Worm (Caenorhabditis elegans) whole organism, L4/young adult: ENCODE measurements around the gene M03F4.6.
A peak's percentile ranks its signal among the peaks of the same experiment; 100 is the strongest.

Source experiments
- W03F9.2 ChIP-seq: fragments of 150-350 bp; optimal IDR thresholded peaks from 2 replicates; lab custom pipeline; 2014; ENCODE audit warnings: missing biosample characterization, missing genetic modification characterization
- dao-5 ChIP-seq: sonication (generic microtip); optimal IDR thresholded peaks from 2 replicates; lab custom pipeline; 2016; ENCODE audit warnings: missing genotype, missing genetic modification characterization, moderate library complexity, missing compliant biosample characterization
- him-1 ChIP-seq: sonication (generic microtip); optimal IDR thresholded peaks from 2 replicates; lab custom pipeline; 2016; ENCODE audit warnings: missing genotype, missing genetic modification reagents, missing genetic modification characterization, missing compliant biosample characterization

Gene M03F4.6

DNA sequence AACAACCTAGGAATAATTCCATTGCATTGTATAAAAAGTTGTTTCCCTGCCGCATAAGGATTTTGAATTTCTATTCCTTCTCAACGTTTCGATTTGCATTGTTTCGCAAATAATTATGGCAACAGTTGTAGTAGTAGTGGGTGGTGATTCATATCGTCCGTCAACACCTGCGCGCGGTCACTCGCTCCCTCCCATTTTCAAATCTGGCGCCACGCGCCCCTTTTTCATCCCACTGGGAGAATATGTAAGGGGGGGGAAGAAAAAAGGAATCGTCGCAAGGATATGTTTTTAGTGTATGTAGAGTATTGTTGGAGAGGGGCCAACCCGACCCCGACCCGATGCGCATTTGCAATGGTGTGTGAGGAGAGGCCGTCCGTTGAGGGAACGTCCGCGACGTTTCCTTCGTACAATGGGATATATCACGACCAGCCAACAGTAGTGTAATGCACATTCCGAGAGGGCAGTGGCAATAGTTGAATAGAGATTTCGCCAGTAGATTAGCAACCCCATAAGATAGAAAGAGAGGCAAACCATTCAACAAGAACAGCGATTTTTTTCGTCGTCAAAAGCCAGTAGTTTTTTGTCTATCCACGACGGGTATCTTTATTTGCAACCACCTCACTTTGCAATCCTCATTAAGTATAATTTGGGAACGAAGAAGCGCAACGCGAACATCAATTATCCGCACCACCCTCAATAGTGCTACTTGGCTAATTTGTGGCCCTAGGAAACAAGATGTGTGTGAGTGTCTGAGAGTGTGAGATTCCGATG lies 8.0 kb downstream of the M03F4.6 start:
- TF ChIP-seq W03F9.2 (tag; lab: Kevin White, UChicago) (no peak), dao-5 (no peak), him-1 (tag; lab: Kevin White, UChicago) (no peak)

DNA sequence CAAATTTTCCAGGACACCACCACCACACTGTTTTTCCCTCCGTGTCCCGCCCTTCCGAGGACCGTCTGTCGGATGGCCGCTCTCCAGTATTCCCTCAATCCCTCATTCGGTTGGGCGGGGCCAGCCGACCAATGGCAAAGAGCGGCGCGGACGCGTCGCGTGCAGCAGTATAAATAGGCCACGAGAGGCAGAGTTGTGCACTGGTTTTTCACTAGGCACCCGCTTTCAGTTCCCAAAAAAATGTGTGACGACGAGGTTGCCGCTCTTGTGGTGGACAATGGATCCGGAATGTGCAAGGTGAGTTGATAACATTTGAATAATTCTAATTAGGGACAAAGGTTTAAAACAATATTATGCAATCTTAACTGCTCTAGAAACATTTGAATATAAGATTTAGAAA lies 8.7 kb downstream of the M03F4.6 start, which contains the start of gene act-4:
Gene act-4, plus strand, starts transcription at position 200 of the 400 bp plus-strand sequence.
- TF ChIP-seq him-1 (tag; lab: Kevin White, UChicago): peak; percentile 4
- no peak for TF ChIP-seq W03F9.2 (tag; lab: Kevin White, UChicago)

ce11 chrX:4959440-4959839 lies 9.7 kb downstream of the M03F4.6 start:
- no peak for TF ChIP-seq W03F9.2 (tag; lab: Kevin White, UChicago)
- no peak for TF ChIP-seq dao-5
- TF ChIP-seq him-1 (tag; lab: Kevin White, UChicago): no peak

DNA sequence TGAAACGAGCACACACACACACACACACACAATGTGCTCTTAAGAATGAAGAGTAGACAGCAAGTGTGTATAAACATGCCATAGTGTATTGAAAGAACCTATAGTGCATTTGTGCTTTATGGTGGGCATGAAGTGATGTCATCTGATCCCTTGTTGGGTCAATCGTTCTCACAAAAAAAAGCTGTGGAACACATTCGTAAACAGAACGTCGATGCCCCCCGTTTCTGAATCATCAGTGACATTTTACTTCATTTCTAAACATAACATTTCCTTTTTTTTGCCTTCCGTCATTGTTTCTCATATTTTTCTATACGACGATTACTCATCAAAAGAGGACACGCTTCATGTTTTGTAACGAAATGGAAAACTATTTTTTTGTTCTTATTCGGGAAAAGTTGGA lies 10.1 kb downstream of the M03F4.6 start:
- no peak for TF ChIP-seq W03F9.2 (tag; lab: Kevin White, UChicago)
- TF ChIP-seq dao-5: no peak
- TF ChIP-seq him-1 (tag; lab: Kevin White, UChicago): no peak

DNA sequence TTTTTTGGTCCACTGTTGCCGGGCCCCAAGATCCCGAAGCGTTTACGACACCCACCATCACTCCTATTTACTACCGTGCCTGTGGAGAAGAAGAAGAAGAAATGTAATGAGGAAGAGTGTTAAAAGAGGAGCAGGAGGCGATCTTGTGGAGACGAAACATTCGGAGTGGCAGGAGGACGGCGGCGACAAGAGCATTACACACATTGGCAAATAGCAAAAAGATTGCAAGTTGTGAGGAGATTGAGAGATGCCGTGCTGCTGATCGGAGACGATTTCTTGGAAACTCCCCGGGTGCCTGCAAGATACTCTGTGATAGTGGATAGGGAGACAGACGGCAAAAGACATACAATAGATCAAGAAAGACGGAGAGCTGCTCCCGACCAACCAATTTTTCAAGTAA lies 11.9 kb downstream of the M03F4.6 start, which contains the start of gene M03F4.4:
Gene M03F4.4, minus strand, starts transcription at position 160 of the 400 bp plus-strand sequence.
- no peak for TF ChIP-seq W03F9.2 (tag; lab: Kevin White, UChicago)
- no peak for TF ChIP-seq dao-5

- TF ChIP-seq dao-5 (no peak), him-1 (tag; lab: Kevin White, UChicago) (no peak), W03F9.2 (tag; lab: Kevin White, UChicago) (no peak)
Measured at ce11 chrX:4947749-4948148, 21.4 kb downstream of the M03F4.6 start, which contains the start of gene tyra-3. tyra-3 (plus strand) TSS chrX:4948049.

ce11 chrX:4938990-4939389 lies 30.1 kb downstream of the M03F4.6 start:
- TF ChIP-seq dao-5 (no peak), W03F9.2 (tag; lab: Kevin White, UChicago) (no peak), him-1 (tag; lab: Kevin White, UChicago) (no peak)

DNA sequence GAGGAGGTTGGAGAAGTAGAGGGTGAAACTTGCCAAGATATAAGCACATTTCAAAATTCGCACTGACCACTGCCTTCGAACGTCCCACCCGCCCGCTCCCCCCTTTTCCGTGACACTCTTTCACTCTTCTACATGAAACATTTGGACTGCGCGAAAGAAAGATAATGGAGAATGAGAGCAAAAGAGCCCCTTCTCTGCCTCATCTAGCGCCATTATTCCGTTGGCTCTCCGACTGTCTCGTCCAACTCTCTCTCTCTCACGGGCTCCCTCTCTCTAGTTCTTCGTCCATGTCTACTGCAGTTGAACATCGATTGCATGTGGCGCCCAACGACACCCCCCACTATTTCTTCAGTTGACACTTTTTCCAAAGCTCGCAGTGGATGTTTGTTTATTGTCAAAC lies 36.2 kb downstream of the M03F4.6 start:
- no peak for TF ChIP-seq dao-5
- no peak for TF ChIP-seq W03F9.2 (tag; lab: Kevin White, UChicago)
- TF ChIP-seq him-1 (tag; lab: Kevin White, UChicago): no peak

DNA sequence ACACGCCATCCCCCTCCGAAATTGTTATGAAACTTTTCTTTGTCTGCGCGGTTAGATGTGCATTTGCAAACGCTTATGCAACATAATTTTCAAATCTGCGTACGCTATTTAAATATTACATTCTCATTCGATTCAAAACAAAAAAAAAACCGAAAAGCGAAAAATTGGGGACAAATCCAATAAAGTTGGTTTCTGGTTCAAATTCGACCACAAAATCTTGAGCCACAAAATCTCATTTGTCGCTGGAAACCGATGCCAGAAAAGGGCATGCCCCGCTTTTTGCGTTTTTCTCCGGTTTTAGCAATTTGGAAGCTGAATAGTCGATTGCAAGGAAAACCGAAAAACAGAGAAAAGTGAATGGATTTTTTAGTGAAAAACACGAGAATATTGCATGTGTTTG lies 37.1 kb downstream of the M03F4.6 start:
- TF ChIP-seq W03F9.2 (tag; lab: Kevin White, UChicago) (no peak), him-1 (tag; lab: Kevin White, UChicago) (no peak), dao-5 (no peak)

DNA sequence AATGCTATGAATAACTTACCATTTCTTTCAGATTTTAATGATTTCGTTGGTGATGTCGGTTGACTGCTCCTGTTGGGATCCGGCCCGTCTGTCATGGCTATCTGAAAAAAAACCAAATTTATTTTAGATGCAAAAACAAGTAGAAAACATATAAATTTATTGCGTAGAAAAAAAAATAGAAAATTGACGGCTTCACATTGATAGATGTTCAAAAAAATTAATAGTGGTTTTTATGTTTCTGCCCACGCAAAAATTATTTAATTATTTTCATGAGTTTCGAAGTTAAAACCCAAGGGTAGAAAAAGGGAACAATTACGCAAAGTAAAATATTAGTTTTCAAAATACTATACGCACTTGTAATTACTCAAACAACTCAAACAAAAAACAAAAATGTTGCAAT lies 39.5 kb downstream of the M03F4.6 start, which contains the start of gene mct-4:
Gene mct-4, minus strand, starts transcription at position 101 of the 400 bp plus-strand sequence.
- TF ChIP-seq W03F9.2 (tag; lab: Kevin White, UChicago) (no peak), dao-5 (no peak), him-1 (tag; lab: Kevin White, UChicago) (no peak)

- no peak for TF ChIP-seq W03F9.2 (tag; lab: Kevin White, UChicago)
- TF ChIP-seq dao-5: no peak
- TF ChIP-seq him-1 (tag; lab: Kevin White, UChicago): no peak
Measured at ce11 chrX:4928118-4928517, 41.0 kb downstream of the M03F4.6 start.

- TF ChIP-seq W03F9.2 (tag; lab: Kevin White, UChicago) (no peak), him-1 (tag; lab: Kevin White, UChicago) (no peak), dao-5 (no peak)
Measured at ce11 chrX:4920942-4921540, 48.1 kb downstream of the M03F4.6 start, which contains the start of gene K05B2.4. K05B2.4 (minus strand) TSS chrX:4920992.

ce11 chrX:4915879-4916278 lies 53.2 kb downstream of the M03F4.6 start, which contains the start of gene ifa-4:
ifa-4 (minus strand) TSS chrX:4915979.
- TF ChIP-seq W03F9.2 (tag; lab: Kevin White, UChicago) (no peak), dao-5 (no peak), him-1 (tag; lab: Kevin White, UChicago) (no peak)

ce11 chrX:4914464-4914863 lies 54.7 kb downstream of the M03F4.6 start:
- TF ChIP-seq him-1 (tag; lab: Kevin White, UChicago): no peak
- no peak for TF ChIP-seq dao-5
- TF ChIP-seq W03F9.2 (tag; lab: Kevin White, UChicago): no peak
